ENCODE assay signal across 1 fruit fly cellular context in the genomic region with DNA sequence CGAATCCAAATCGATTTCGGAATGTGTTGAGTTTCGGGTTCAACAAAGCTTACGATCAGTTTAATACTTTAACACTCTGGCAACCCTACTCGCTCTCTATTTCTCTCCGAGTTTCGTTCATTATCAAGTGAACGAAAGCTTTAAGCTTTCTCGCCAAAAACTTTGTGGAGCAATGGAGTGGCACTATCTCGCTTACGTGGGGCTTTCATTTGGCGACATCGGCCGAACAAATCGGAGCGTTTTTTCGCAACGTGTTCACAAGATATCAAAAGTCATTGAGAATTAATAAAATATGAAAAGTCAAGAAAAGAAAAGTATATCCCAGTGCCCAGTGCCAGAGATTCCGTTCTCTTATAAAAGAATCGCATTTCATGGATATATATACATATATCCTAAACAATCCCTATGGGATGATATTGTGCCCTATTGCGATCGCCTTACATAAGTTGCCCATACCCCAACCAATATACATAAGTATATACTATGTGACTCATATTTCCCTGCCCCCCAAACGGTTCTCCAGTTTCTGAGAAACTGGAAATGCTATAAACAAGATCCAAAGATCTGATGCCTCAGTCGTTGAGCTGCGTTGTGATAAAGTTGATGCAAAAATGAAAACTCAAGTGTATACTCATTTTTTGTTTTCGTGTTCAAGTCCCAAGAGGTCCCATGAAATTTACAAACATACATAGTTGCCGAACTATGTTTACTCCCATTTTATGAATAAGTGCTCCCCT.
A peak's percentile ranks its signal among the peaks of the same experiment; 100 is the strongest.
TF ChIP-seq lines count a peak whose summit lies in the region.

No protein-coding gene starts in this region.

TF ChIP-seq in whole organism, embryonic, 481 proteins besides CTCF, POLR2A, EP300 and RAD21 (continued from another document):
- TF ChIP-seq pzg (GFP tag; optimal IDR thresholded peaks at IDR 0.05; lab: Kevin White, UChicago): peak; percentile 19
- peak; percentile 49 for TF ChIP-seq CG13287 (GFP tag; IDR thresholded peaks at IDR 0.05; lab: Robert Waterston, UW; ENCODE audit: partially characterized antibody)
- TF ChIP-seq zf30C (GFP tag; optimal IDR thresholded peaks at IDR 0.05; lab: Kevin White, UChicago): no peak
- TF ChIP-seq HHEX (GFP tag; optimal IDR thresholded peaks at IDR 0.05; lab: Kevin White, UChicago): no peak
- no peak for TF ChIP-seq CG10462 (GFP tag; optimal IDR thresholded peaks at IDR 0.05; lab: Kevin White, UChicago)
- peak; percentile 17; the same call in 1 of the 3 replicates for TF ChIP-seq Dbx (GFP tag; IDR thresholded peaks at IDR 0.05; lab: Robert Waterston, UW)
- no peak for TF ChIP-seq CG30020 (tag; optimal IDR thresholded peaks at IDR 0.05; lab: Kevin White, UChicago)
- no peak for TF ChIP-seq Doc2 (GFP tag; IDR thresholded peaks at IDR 0.05; lab: Robert Waterston, UW)
- no peak for TF ChIP-seq CG6254 (GFP tag; optimal IDR thresholded peaks at IDR 0.05; lab: Kevin White, UChicago)
- TF ChIP-seq ranshi (GFP tag; IDR thresholded peaks at IDR 0.05; lab: Robert Waterston, UW): no peak
- no peak for TF ChIP-seq CG8290 (GFP tag; optimal IDR thresholded peaks at IDR 0.05; lab: Kevin White, UChicago)
- peak in 1 of 2 experiments; percentile 41 for TF ChIP-seq CG8290 (tag; optimal IDR thresholded peaks at IDR 0.05; lab: Kevin White, UChicago)
- peak; percentile 14; the same call in 1 of the 3 replicates for TF ChIP-seq row (GFP tag; IDR thresholded peaks at IDR 0.05; lab: Robert Waterston, UW)
- TF ChIP-seq ci (GFP tag; IDR thresholded peaks at IDR 0.05; lab: Robert Waterston, UW): peak; percentile 23; the same call in 1 of the 3 replicates
- no peak for TF ChIP-seq Gug (GFP tag; IDR thresholded peaks at IDR 0.05; lab: Robert Waterston, UW)
- TF ChIP-seq MTF-1 (GFP tag; optimal IDR thresholded peaks at IDR 0.05; lab: Kevin White, UChicago; ENCODE audit: borderline replicate concordance): peak; percentile 10
- TF ChIP-seq sug (tag; optimal IDR thresholded peaks at IDR 0.05; lab: Kevin White, UChicago): peak; percentile 26
- peak; percentile 13 for TF ChIP-seq Hmr (GFP tag; optimal IDR thresholded peaks at IDR 0.05; lab: Kevin White, UChicago)
- peak; percentile 12 for TF ChIP-seq Deaf1 (tag; optimal IDR thresholded peaks at IDR 0.05; lab: Kevin White, UChicago)
- TF ChIP-seq kay (GFP tag; optimal IDR thresholded peaks at IDR 0.05; lab: Kevin White, UChicago): peak; percentile 31
- TF ChIP-seq vfl (GFP tag; optimal IDR thresholded peaks at IDR 0.05; lab: Kevin White, UChicago): no peak
- peak; percentile 31 for TF ChIP-seq CG9437 (GFP tag; optimal IDR thresholded peaks at IDR 0.05; lab: Kevin White, UChicago)
- no peak for TF ChIP-seq dmrt11E (tag; optimal IDR thresholded peaks at IDR 0.05; lab: Kevin White, UChicago)
- peak; percentile 53 for TF ChIP-seq Med (GFP tag; lab: Kevin White, UChicago)
- TF ChIP-seq chm (GFP tag; IDR thresholded peaks at IDR 0.05; lab: Robert Waterston, UW): no peak
- TF ChIP-seq tin (GFP tag; optimal IDR thresholded peaks at IDR 0.05; lab: Kevin White, UChicago): no peak
TF ChIP-seq in whole organism, embryonic: peak in this region for 25.
